Worm (Caenorhabditis elegans): ENCODE measurements around the gene T22F7.4.

The T22F7.4 gene

ce11 chrIII:509045-509444 lies 17.7 kb downstream of the T22F7.4 start:
- no peak for TF ChIP-seq unc-62 (GFP tag; optimal IDR thresholded peaks at IDR 0.05)
- TF ChIP-seq peb-1 (tag; optimal IDR thresholded peaks at IDR 0.05) = no peak
- no peak for TF ChIP-seq sem-4 (tag; optimal IDR thresholded peaks at IDR 0.05)
- TF ChIP-seq nhr-11 (tag; optimal IDR thresholded peaks at IDR 0.05) = no peak
- TF ChIP-seq mdl-1 (tag; optimal IDR thresholded peaks at IDR 0.05) = no peak
- no peak for TF ChIP-seq gmeb-1 (tag; optimal IDR thresholded peaks at IDR 0.05)
- TF ChIP-seq fos-1 (tag; optimal IDR thresholded peaks at IDR 0.05) = no peak
- TF ChIP-seq zag-1 (tag; optimal IDR thresholded peaks at IDR 0.05) = no peak

ce11 chrIII:502583-502982 lies 24.1 kb downstream of the T22F7.4 start:
- peak in 1 of 2 experiments; percentile 18 for TF ChIP-seq mdl-1 (tag; optimal IDR thresholded peaks at IDR 0.05)
- TF ChIP-seq sma-9 (GFP tag; optimal IDR thresholded peaks at IDR 0.05) = no peak
- TF ChIP-seq sma-9 (tag; optimal IDR thresholded peaks at IDR 0.05) = no peak
- peak; percentile 23 for TF ChIP-seq nhr-11 (tag; optimal IDR thresholded peaks at IDR 0.05)
- no peak for TF ChIP-seq snpc-4 (tag; optimal IDR thresholded peaks at IDR 0.05)
- no peak for TF ChIP-seq sem-4 (tag; optimal IDR thresholded peaks at IDR 0.05)
- peak; percentile 63 for TF ChIP-seq egl-27 (tag; optimal IDR thresholded peaks at IDR 0.05)
- TF ChIP-seq sma-3 (GFP tag; optimal IDR thresholded peaks at IDR 0.05) = peak; percentile 78
- TF ChIP-seq unc-39 (tag; optimal IDR thresholded peaks at IDR 0.05) = no peak
- peak in 1 of 2 experiments; percentile 51 for TF ChIP-seq lsy-2 (tag; optimal IDR thresholded peaks at IDR 0.05)
- TF ChIP-seq Y55F3AM.14 (GFP tag; optimal IDR thresholded peaks at IDR 0.05) = peak; percentile 72
- peak; percentile 47 for TF ChIP-seq nhr-6 (tag; optimal IDR thresholded peaks at IDR 0.05)
- no peak for TF ChIP-seq mbf-1 (tag; optimal IDR thresholded peaks at IDR 0.05)
- TF ChIP-seq blmp-1 (tag; optimal IDR thresholded peaks at IDR 0.05; ENCODE audit: insufficient read depth) = no peak
- peak; percentile 81 for TF ChIP-seq crh-2 (tag; optimal IDR thresholded peaks at IDR 0.05)
- TF ChIP-seq ama-1 (optimal IDR thresholded peaks at IDR 0.05) = no peak
- TF ChIP-seq nhr-129 (tag; optimal IDR thresholded peaks at IDR 0.05) = peak; percentile 84
- TF ChIP-seq C34F6.9 (tag; optimal IDR thresholded peaks at IDR 0.05) = peak; percentile 45
- no peak for TF ChIP-seq R02D3.7 (tag; optimal IDR thresholded peaks at IDR 0.05)
- TF ChIP-seq lin-11 (tag; optimal IDR thresholded peaks at IDR 0.05) = peak; percentile 77
- peak; percentile 67 for TF ChIP-seq gmeb-1 (tag; optimal IDR thresholded peaks at IDR 0.05)
- TF ChIP-seq mab-5 (tag; optimal IDR thresholded peaks at IDR 0.05) = peak; percentile 49
- peak; percentile 72 for TF ChIP-seq F13H6.1 (tag; optimal IDR thresholded peaks at IDR 0.05)
- TF ChIP-seq fos-1 (tag; optimal IDR thresholded peaks at IDR 0.05) = peak; percentile 85
- TF ChIP-seq unc-55 (GFP tag; optimal IDR thresholded peaks at IDR 0.05) = peak; percentile 73
- no peak for TF ChIP-seq dmd-4 (tag; optimal IDR thresholded peaks at IDR 0.05)
- peak; percentile 78 for TF ChIP-seq nhr-21 (tag; optimal IDR thresholded peaks at IDR 0.05)

- TF ChIP-seq egl-27 (tag; optimal IDR thresholded peaks at IDR 0.05) = no peak
- TF ChIP-seq lin-39 (tag; optimal IDR thresholded peaks at IDR 0.05) = no peak
- TF ChIP-seq R02D3.7 (tag; optimal IDR thresholded peaks at IDR 0.05) = no peak
- no peak for TF ChIP-seq elt-1 (tag; optimal IDR thresholded peaks at IDR 0.05)
- TF ChIP-seq aly-2 (tag; optimal IDR thresholded peaks at IDR 0.05) = no peak
- no peak for TF ChIP-seq mab-5 (tag; optimal IDR thresholded peaks at IDR 0.05)
- no peak for TF ChIP-seq nhr-11 (tag; optimal IDR thresholded peaks at IDR 0.05)
- no peak for TF ChIP-seq sma-9 (GFP tag; optimal IDR thresholded peaks at IDR 0.05)
- TF ChIP-seq sma-9 (tag; optimal IDR thresholded peaks at IDR 0.05) = no peak
- TF ChIP-seq elt-3 (tag; optimal IDR thresholded peaks at IDR 0.05) = no peak
- no peak for TF ChIP-seq nhr-77 (tag; optimal IDR thresholded peaks at IDR 0.05)
- TF ChIP-seq sem-4 (tag; optimal IDR thresholded peaks at IDR 0.05) = no peak
- no peak for TF ChIP-seq Y55F3AM.14 (GFP tag; optimal IDR thresholded peaks at IDR 0.05)
- TF ChIP-seq zag-1 (tag; optimal IDR thresholded peaks at IDR 0.05) = no peak
- no peak for TF ChIP-seq sma-3 (GFP tag; optimal IDR thresholded peaks at IDR 0.05)
- TF ChIP-seq alr-1 (tag; optimal IDR thresholded peaks at IDR 0.05) = no peak
- no peak for TF ChIP-seq mdl-1 (tag; optimal IDR thresholded peaks at IDR 0.05)
- TF ChIP-seq nhr-25 (tag; optimal IDR thresholded peaks at IDR 0.05) = peak; percentile 5
- no peak for TF ChIP-seq mbf-1 (tag; optimal IDR thresholded peaks at IDR 0.05)
- TF ChIP-seq fos-1 (tag; optimal IDR thresholded peaks at IDR 0.05) = no peak
- no peak for TF ChIP-seq ztf-4 (tag; optimal IDR thresholded peaks at IDR 0.05)
- no peak for TF ChIP-seq ZK546.5 (tag; optimal IDR thresholded peaks at IDR 0.05)
- no peak for TF ChIP-seq ceh-82 (tag; optimal IDR thresholded peaks at IDR 0.05)
- no peak for TF ChIP-seq dmd-4 (tag; optimal IDR thresholded peaks at IDR 0.05)
- TF ChIP-seq lin-11 (tag; optimal IDR thresholded peaks at IDR 0.05) = no peak
- TF ChIP-seq peb-1 (tag; optimal IDR thresholded peaks at IDR 0.05) = no peak
- TF ChIP-seq nhr-237 (tag; optimal IDR thresholded peaks at IDR 0.05) = no peak
- TF ChIP-seq blmp-1 (tag; optimal IDR thresholded peaks at IDR 0.05; ENCODE audit: insufficient read depth) = no peak
- no peak for TF ChIP-seq ztf-1 (GFP tag; conservative IDR thresholded peaks at IDR 0.05)
- TF ChIP-seq ztf-11 (tag; optimal IDR thresholded peaks at IDR 0.05) = no peak
- no peak for TF ChIP-seq nhr-23 (tag; optimal IDR thresholded peaks at IDR 0.05)
- TF ChIP-seq C34F6.9 (tag; optimal IDR thresholded peaks at IDR 0.05) = peak; percentile 50
- no peak for TF ChIP-seq unc-62 (GFP tag; optimal IDR thresholded peaks at IDR 0.05)
- TF ChIP-seq nhr-129 (tag; optimal IDR thresholded peaks at IDR 0.05) = peak; percentile 39
- peak; percentile 7 to 67 for TF ChIP-seq lsy-2 (tag; optimal IDR thresholded peaks at IDR 0.05)
- no peak for TF ChIP-seq nhr-21 (tag; optimal IDR thresholded peaks at IDR 0.05)
- TF ChIP-seq crh-2 (tag; optimal IDR thresholded peaks at IDR 0.05) = peak; percentile 55
- TF ChIP-seq ceh-16 (tag; optimal IDR thresholded peaks at IDR 0.05) = no peak
- peak; percentile 93 for TF ChIP-seq gmeb-1 (tag; optimal IDR thresholded peaks at IDR 0.05)
- no peak for TF ChIP-seq nhr-10 (tag; optimal IDR thresholded peaks at IDR 0.05)
- no peak for TF ChIP-seq skn-1 (tag; optimal IDR thresholded peaks at IDR 0.05)
- TF ChIP-seq unc-39 (tag; optimal IDR thresholded peaks at IDR 0.05) = no peak
These were observed 35.6 kb downstream of the T22F7.4 start, which contains the start of gene unc-45 for ce11 chrIII:491090-491597. Gene unc-45 (plus strand): TSS chrIII:491547.

Measured in whole organism, L2 larva.